Fruit fly (Drosophila melanogaster): ENCODE measurements around the gene promL.

dm6 chr3L:3097598-3097880 is 30.0 kb downstream of the promL start:
- TF ChIP-seq cic (GFP tag; optimal IDR thresholded peaks at IDR 0.05) (no peak), kay (GFP tag; ENCODE audit: borderline replicate concordance) (no peak), bab1 (GFP tag; optimal IDR thresholded peaks at IDR 0.05) (no peak), tj (GFP tag; optimal IDR thresholded peaks at IDR 0.05) (no peak), Hr96 (GFP tag; optimal IDR thresholded peaks at IDR 0.05) (no peak), CG1620 (GFP tag; optimal IDR thresholded peaks at IDR 0.05) (no peak), Crg-1 (GFP tag; optimal IDR thresholded peaks at IDR 0.05) (no peak)

Measured in whole organism, adult.